Fruit fly (Drosophila melanogaster) whole organism, prepupa: Measurements from ENCODE around the gene CG43181.

Source experiments
- CG10631 ChIP-seq: fragments of 200-800 bp; sonication (Bioruptor generic); optimal IDR thresholded peaks from 2 replicates; lab custom pipeline; 2016; ENCODE audit warnings: missing biosample characterization, missing genetic modification characterization
- CG11762 ChIP-seq: fragments of 200-800 bp; sonication (Bioruptor generic); optimal IDR thresholded peaks from 3 replicates; lab custom pipeline; 2016; ENCODE audit warnings: missing biosample characterization, missing genetic modification characterization; ENCODE audit not compliant: insufficient read depth
- CG1621 ChIP-seq: fragments of 200-800 bp; sonication (Bioruptor generic); optimal IDR thresholded peaks from 3 replicates; lab custom pipeline; 2018; ENCODE audit warnings: missing biosample characterization, mild to moderate bottlenecking, missing genetic modification characterization
- CG16779 ChIP-seq: fragments of 200-800 bp; sonication (Bioruptor generic); optimal IDR thresholded peaks from 3 replicates; lab custom pipeline; 2017; ENCODE audit warnings: missing biosample characterization, mild to moderate bottlenecking, missing genetic modification characterization
- CG3032 ChIP-seq: fragments of 200-800 bp; optimal IDR thresholded peaks from 2 replicates; lab custom pipeline; 2019; ENCODE audit warnings: missing biosample characterization, mild to moderate bottlenecking, missing genetic modification characterization, moderate library complexity
- CG32006 ChIP-seq: fragments of 200-800 bp; sonication (Bioruptor generic); optimal IDR thresholded peaks from 3 replicates; lab custom pipeline; 2017; ENCODE audit warnings: missing biosample characterization, mild to moderate bottlenecking, missing genetic modification characterization
- CG34406 ChIP-seq: fragments of 200-800 bp; sonication (Bioruptor generic); optimal IDR thresholded peaks from 3 replicates; lab custom pipeline; 2016; ENCODE audit warnings: missing biosample characterization, missing genetic modification characterization
- CG3919 ChIP-seq: fragments of 200-800 bp; sonication (Bioruptor generic); optimal IDR thresholded peaks from 3 replicates; lab custom pipeline; 2016; ENCODE audit warnings: missing biosample characterization, missing genetic modification characterization
- CG4318 ChIP-seq: fragments of 200-800 bp; sonication (Bioruptor generic); optimal IDR thresholded peaks from 3 replicates; lab custom pipeline; 2017; ENCODE audit warnings: missing biosample characterization, mild to moderate bottlenecking, missing genetic modification characterization
- CG6163 ChIP-seq: fragments of 200-800 bp; sonication (Bioruptor generic); IDR thresholded peaks from 3 replicates; pipeline ENCODE4 v1.3.6; 2022; ENCODE audit warnings: missing biosample characterization, missing genetic modification characterization
- CG6276 ChIP-seq: fragments of 200-800 bp; sonication (Bioruptor generic); optimal IDR thresholded peaks from 2 replicates; lab custom pipeline; 2017; ENCODE audit warnings: missing biosample characterization, mild to moderate bottlenecking, missing genetic modification characterization
- CG8632 ChIP-seq: fragments of 200-800 bp; sonication (Bioruptor generic); optimal IDR thresholded peaks from 3 replicates; lab custom pipeline; 2016; ENCODE audit warnings: missing biosample characterization, missing genetic modification characterization
- Eip93F ChIP-seq: fragments of 200-800 bp; sonication (Bioruptor generic); optimal IDR thresholded peaks from 2 replicates; lab custom pipeline; 2016; ENCODE audit warnings: missing biosample characterization, mild to moderate bottlenecking, missing genetic modification characterization
- Ets21C ChIP-seq: fragments of 200-800 bp; sonication (Bioruptor generic); optimal IDR thresholded peaks from 3 replicates; lab custom pipeline; 2016; ENCODE audit warnings: missing biosample characterization, missing genetic modification characterization
- Gug ChIP-seq: fragments of 200-800 bp; sonication (Bioruptor generic); IDR thresholded peaks from 2 replicates; pipeline ENCODE4 v1.3.6; 2022; ENCODE audit warnings: missing biosample characterization, missing genetic modification characterization
- Hr38 ChIP-seq: sonication (Bioruptor generic); optimal IDR thresholded peaks from 2 replicates; lab custom pipeline; 2016; ENCODE audit warnings: missing biosample characterization, missing genetic modification characterization
- Hr39 ChIP-seq: fragments of 200-800 bp; sonication (Bioruptor generic); optimal IDR thresholded peaks from 2 replicates; lab custom pipeline; 2016; ENCODE audit warnings: missing biosample characterization, missing genetic modification characterization
- Hr4 ChIP-seq: fragments of 200-800 bp; sonication (Bioruptor generic); optimal IDR thresholded peaks from 3 replicates; lab custom pipeline; 2016; ENCODE audit warnings: missing biosample characterization, missing genetic modification characterization
- Lpt ChIP-seq: fragments of 200-800 bp; sonication (Bioruptor generic); optimal IDR thresholded peaks from 3 replicates; lab custom pipeline; 2016; ENCODE audit warnings: missing biosample characterization, missing genetic modification characterization
- OdsH ChIP-seq: fragments of 200-800 bp; sonication (Bioruptor generic); optimal IDR thresholded peaks from 3 replicates; lab custom pipeline; 2016; ENCODE audit warnings: missing biosample characterization, missing genetic modification characterization
- Smox ChIP-seq: fragments of 200-800 bp; sonication (Bioruptor generic); optimal IDR thresholded peaks from 3 replicates; lab custom pipeline; 2016; ENCODE audit warnings: missing biosample characterization, missing genetic modification characterization
- acj6 ChIP-seq: fragments of 200-800 bp; sonication (Bioruptor generic); optimal IDR thresholded peaks from 3 replicates; lab custom pipeline; 2016; ENCODE audit warnings: missing biosample characterization, missing genetic modification characterization
- cyc ChIP-seq: fragments of 200-800 bp; sonication (Bioruptor generic); optimal IDR thresholded peaks from 3 replicates; lab custom pipeline; 2016; ENCODE audit warnings: missing biosample characterization, missing genetic modification characterization
- dac ChIP-seq: fragments of 200-800 bp; sonication (Bioruptor generic); optimal IDR thresholded peaks from 2 replicates; lab custom pipeline; 2017; ENCODE audit warnings: missing biosample characterization, mild to moderate bottlenecking, missing genetic modification characterization
- dsx ChIP-seq: fragments of 200-800 bp; optimal IDR thresholded peaks from 3 replicates; lab custom pipeline; 2019; ENCODE audit warnings: missing biosample characterization, mild to moderate bottlenecking, missing genetic modification characterization, moderate library complexity; ENCODE audit not compliant: poor library complexity, severe bottlenecking
- eg ChIP-seq: fragments of 200-800 bp; sonication (Bioruptor generic); IDR thresholded peaks from 3 replicates; pipeline ENCODE4 v1.3.6; 2022; ENCODE audit warnings: missing biosample characterization, missing genetic modification characterization
- fd59A ChIP-seq: fragments of 200-800 bp; sonication (Bioruptor generic); optimal IDR thresholded peaks from 2 replicates; lab custom pipeline; 2017; ENCODE audit warnings: missing biosample characterization, mild to moderate bottlenecking, missing genetic modification characterization, missing genetic modification reagents
- fkh ChIP-seq: fragments of 200-800 bp; sonication (Bioruptor generic); optimal IDR thresholded peaks from 3 replicates; lab custom pipeline; 2017; ENCODE audit warnings: missing biosample characterization, mild to moderate bottlenecking, missing genetic modification characterization, moderate library complexity
- lz ChIP-seq: fragments of 200-800 bp; sonication (Bioruptor generic); optimal IDR thresholded peaks from 3 replicates; lab custom pipeline; 2016; ENCODE audit warnings: missing biosample characterization, missing genetic modification characterization
- pdm3 ChIP-seq: fragments of 200-800 bp; sonication (Bioruptor generic); optimal IDR thresholded peaks from 3 replicates; lab custom pipeline; 2016; ENCODE audit warnings: missing biosample characterization, missing genetic modification characterization
- salr ChIP-seq, 2 experiments: fragments of 200-800 bp; sonication (Bioruptor generic); optimal IDR thresholded peaks; 3 replicates each; lab custom pipeline; 2016 to 2018; ENCODE audit warnings: missing biosample characterization in 2 of 2, missing genetic modification characterization in 2 of 2, mild to moderate bottlenecking in 1 of 2
- spab ChIP-seq: fragments of 200-800 bp; sonication (Bioruptor generic); optimal IDR thresholded peaks from 2 replicates; lab custom pipeline; 2017; ENCODE audit warnings: missing biosample characterization, mild to moderate bottlenecking, missing genetic modification characterization, missing genetic modification reagents
- ss ChIP-seq, 2 experiments: fragments of 200-800 bp; sonication (Bioruptor generic); optimal IDR thresholded peaks; 2 replicates in 1 of 2; 3 replicates in 1 of 2; lab custom pipeline; 2017 to 2018; ENCODE audit warnings: mild to moderate bottlenecking in 2 of 2, missing biosample characterization in 2 of 2, missing genetic modification characterization in 2 of 2, moderate library complexity in 1 of 2
- svp ChIP-seq: fragments of 200-800 bp; sonication (Bioruptor generic); peaks from one replicate; lab custom pipeline; 2016; ENCODE audit warnings: missing biosample characterization, missing genetic modification characterization
- vri ChIP-seq: fragments of 200-800 bp; sonication (Bioruptor generic); optimal IDR thresholded peaks from 3 replicates; lab custom pipeline; 2016; ENCODE audit warnings: missing biosample characterization, mild to moderate bottlenecking, missing genetic modification characterization

CG43181 gene

DNA sequence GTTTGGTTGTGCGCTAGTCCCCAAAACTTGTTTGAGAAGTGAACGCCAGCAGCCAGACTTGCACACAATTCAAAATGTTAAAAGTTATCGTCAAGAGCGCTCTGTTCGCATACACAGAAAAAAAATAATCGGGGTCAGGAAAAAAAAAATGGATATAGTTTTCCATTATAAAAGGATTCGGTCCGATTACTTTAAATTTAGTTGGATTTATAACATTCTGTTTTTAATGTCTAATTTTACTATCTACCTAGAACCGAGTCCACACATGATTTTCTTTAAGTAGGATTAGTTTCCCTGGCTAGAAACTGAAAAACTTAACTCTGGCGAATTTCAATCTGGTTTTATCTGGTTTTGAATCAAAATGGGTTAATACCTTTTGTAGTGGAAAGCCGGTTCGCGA is 5.1 kb upstream of the CG43181 start (continued):
- TF ChIP-seq fd59A (GFP tag; lab: Kevin White, UChicago): peak; percentile 81
- peak; percentile 51 for TF ChIP-seq cyc (GFP tag; lab: Kevin White, UChicago)
- peak; percentile 71 for TF ChIP-seq svp (GFP tag; lab: Kevin White, UChicago)
- TF ChIP-seq salr (GFP tag; optimal IDR thresholded peaks at IDR 0.05; lab: Kevin White, UChicago): peak; percentile 71 to 74
- no peak for TF ChIP-seq Eip93F (GFP tag; lab: Kevin White, UChicago)
- TF ChIP-seq lz (GFP tag; lab: Kevin White, UChicago): peak; percentile 60
- TF ChIP-seq CG34406 (GFP tag; lab: Kevin White, UChicago): peak; percentile 51
- TF ChIP-seq CG1621 (tag; lab: Kevin White, UChicago): peak; percentile 81
- peak; percentile 83 for TF ChIP-seq pdm3
- TF ChIP-seq spab (GFP tag; lab: Kevin White, UChicago): peak; percentile 79
- TF ChIP-seq Hr38 (GFP tag; lab: Kevin White, UChicago): no peak
- TF ChIP-seq CG10631 (GFP tag; lab: Kevin White, UChicago): peak; percentile 82
- peak; percentile 85 for TF ChIP-seq Hr4 (GFP tag; lab: Kevin White, UChicago)
- TF ChIP-seq Lpt: peak; percentile 86
- TF ChIP-seq Gug (GFP tag; lab: Robert Waterston, UW): peak; percentile 87
- TF ChIP-seq Hr39 (GFP tag; lab: Kevin White, UChicago): peak; percentile 36
- TF ChIP-seq Smox: peak; percentile 51
- TF ChIP-seq vri (GFP tag; lab: Kevin White, UChicago): peak; percentile 30
- no peak for TF ChIP-seq Ets21C (GFP tag; lab: Kevin White, UChicago)
- peak; percentile 77 for TF ChIP-seq acj6 (GFP tag; lab: Kevin White, UChicago)
- peak; percentile 63 for TF ChIP-seq CG16779 (tag; lab: Kevin White, UChicago)
- TF ChIP-seq CG11762 (GFP tag; lab: Kevin White, UChicago): peak; percentile 76
- TF ChIP-seq dsx: peak; percentile 76
- peak; percentile 91 for TF ChIP-seq CG6163 (GFP tag; lab: Robert Waterston, UW)
- peak; percentile 93 for TF ChIP-seq eg (GFP tag; lab: Robert Waterston, UW)
- TF ChIP-seq CG32006 (GFP tag; lab: Kevin White, UChicago): peak; percentile 92

DNA sequence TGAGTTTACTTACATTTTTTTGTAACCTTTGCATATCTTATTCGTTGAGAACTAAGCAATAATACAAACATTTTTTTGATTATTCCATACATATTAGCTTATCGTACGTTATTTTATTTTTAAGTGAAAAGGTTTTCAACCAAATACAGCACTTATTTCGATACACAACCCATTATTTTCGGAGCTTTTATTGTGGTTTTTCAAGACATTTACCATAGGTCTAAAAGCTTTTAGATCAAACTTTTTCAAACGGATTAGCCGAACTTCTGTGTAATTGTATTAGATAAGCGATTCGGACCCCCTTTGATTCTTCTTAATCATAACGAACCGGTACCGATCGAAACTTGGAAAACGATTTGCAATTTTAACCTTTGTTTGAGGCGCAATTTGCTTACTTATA is 604 bp downstream of the CG43181 start:
- TF ChIP-seq CG6276 (GFP tag; lab: Kevin White, UChicago) (peak; percentile 86), CG4318 (no peak)

DNA sequence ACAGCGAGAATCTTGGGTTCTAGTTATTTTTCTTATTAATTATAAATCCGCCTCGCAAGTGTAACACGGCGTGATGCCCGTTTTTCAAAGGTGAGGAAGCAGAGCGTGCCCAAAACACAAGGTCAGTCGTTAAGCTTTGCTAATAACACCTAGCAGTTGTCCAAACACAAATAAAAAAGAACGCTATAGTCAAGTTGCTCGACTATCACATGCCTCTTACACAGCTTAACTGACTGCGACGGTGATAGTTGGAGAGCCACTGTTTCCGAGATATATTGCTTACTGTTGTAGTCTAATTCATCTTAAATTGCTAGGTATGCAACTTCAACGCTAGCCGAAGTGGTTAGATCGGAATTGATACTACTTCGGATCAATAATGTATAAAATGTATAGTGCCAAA is 1.2 kb downstream of the CG43181 start:
- TF ChIP-seq fkh (GFP tag; lab: Kevin White, UChicago) (peak; percentile 51), CG6163 (GFP tag; lab: Robert Waterston, UW) (no peak)

DNA sequence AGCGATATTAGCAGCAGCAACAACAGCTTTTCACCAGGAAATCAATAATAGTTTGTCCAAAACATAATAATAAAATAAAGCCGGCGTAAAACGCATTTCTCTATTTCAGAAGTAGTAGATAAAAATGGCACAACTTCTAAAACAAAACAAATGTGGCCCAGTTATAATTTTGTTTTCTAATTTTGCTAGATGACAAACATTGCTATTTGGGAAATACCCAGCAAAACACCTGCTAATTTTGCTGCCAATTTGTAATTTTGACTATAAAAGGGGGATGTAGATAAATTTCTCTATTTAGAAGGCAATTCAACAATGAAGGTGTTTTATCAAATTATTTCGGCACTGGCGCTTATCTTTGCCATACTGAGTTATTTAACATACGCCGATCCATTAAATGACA is 2.4 kb downstream of the CG43181 start, which contains the start of gene CG43182:
Gene CG43182 (plus strand): TSS at position 301 of the 400 bp plus-strand sequence.
- TF ChIP-seq Lpt (no peak), CG32006 (GFP tag; lab: Kevin White, UChicago) (no peak), ss (GFP tag; optimal IDR thresholded peaks at IDR 0.05; lab: Kevin White, UChicago) (no peak), CG3919 (GFP tag; lab: Kevin White, UChicago) (no peak), fkh (GFP tag; lab: Kevin White, UChicago) (no peak), Gug (GFP tag; lab: Robert Waterston, UW) (no peak), CG3032 (no peak), CG4318 (no peak), cyc (GFP tag; lab: Kevin White, UChicago) (no peak), CG8632 (GFP tag; lab: Kevin White, UChicago) (no peak), dac (GFP tag; lab: Kevin White, UChicago) (no peak), Hr39 (GFP tag; lab: Kevin White, UChicago) (no peak), OdsH (GFP tag; lab: Kevin White, UChicago) (no peak), CG34406 (GFP tag; lab: Kevin White, UChicago) (no peak)
- TF ChIP-seq, all 60 proteins: peak for 0
